Fruit fly (Drosophila melanogaster): Measurements from ENCODE around the gene CG14218.

Gene CG14218

dm6 chrX:19597684-19598363 lies 16.0 kb upstream of the CG14218 start, which contains the start of gene RpS10b (continued):
- peak; percentile 53 for TF ChIP-seq pum (GFP tag; optimal IDR thresholded peaks at IDR 0.05)
- TF ChIP-seq CG16863 (GFP tag; optimal IDR thresholded peaks at IDR 0.05) = peak; percentile 83
- TF ChIP-seq lbe (GFP tag; optimal IDR thresholded peaks at IDR 0.05) = peak; percentile 71
- peak; percentile 86 for TF ChIP-seq CG3407 (GFP tag; optimal IDR thresholded peaks at IDR 0.05)
- peak; percentile 53 for TF ChIP-seq CG15479 (GFP tag; optimal IDR thresholded peaks at IDR 0.05)
- TF ChIP-seq phol (tag; optimal IDR thresholded peaks at IDR 0.05) = peak; percentile 88
- TF ChIP-seq mam (GFP tag; optimal IDR thresholded peaks at IDR 0.05) = peak; percentile 19
- TF ChIP-seq hbn (GFP tag; IDR thresholded peaks at IDR 0.05; ENCODE audit: partially characterized antibody) = peak; percentile 91
- peak; percentile 93 for TF ChIP-seq CG11723 (GFP tag; optimal IDR thresholded peaks at IDR 0.05)
- peak; percentile 95 for TF ChIP-seq HLH4C (GFP tag; IDR thresholded peaks at IDR 0.05; ENCODE audit: partially characterized antibody)
- TF ChIP-seq z (GFP tag; IDR thresholded peaks at IDR 0.05) = no peak
- peak; percentile 89 for TF ChIP-seq kah (GFP tag; optimal IDR thresholded peaks at IDR 0.05)
- TF ChIP-seq CG31365 (tag; optimal IDR thresholded peaks at IDR 0.05) = peak; percentile 81
- TF ChIP-seq Dbx (GFP tag; IDR thresholded peaks at IDR 0.05) = peak; percentile 81
- TF ChIP-seq CG7963 (GFP tag; IDR thresholded peaks at IDR 0.05; ENCODE audit: partially characterized antibody) = peak; percentile 78
- TF ChIP-seq GATAe (GFP tag; conservative IDR thresholded peaks at IDR 0.05) = no peak
- peak; percentile 91 for TF ChIP-seq CG2875 (GFP tag; optimal IDR thresholded peaks at IDR 0.05)
- peak; percentile 84 for TF ChIP-seq CG5180 (GFP tag; optimal IDR thresholded peaks at IDR 0.05)
- TF ChIP-seq org-1 (GFP tag; optimal IDR thresholded peaks at IDR 0.05) = peak; percentile 91
- peak; percentile 64 for TF ChIP-seq ssp (GFP tag; IDR thresholded peaks at IDR 0.05)
- TF ChIP-seq pita (GFP tag; optimal IDR thresholded peaks at IDR 0.05) = peak; percentile 29
- peak; percentile 74 for TF ChIP-seq maf-S (GFP tag; optimal IDR thresholded peaks at IDR 0.05)
- TF ChIP-seq CHES-1-like (GFP tag; optimal IDR thresholded peaks at IDR 0.05) = peak; percentile 94
- TF ChIP-seq ac (GFP tag; optimal IDR thresholded peaks at IDR 0.05) = peak; percentile 93
- TF ChIP-seq Doc3 (GFP tag; IDR thresholded peaks at IDR 0.05; ENCODE audit: partially characterized antibody) = peak; percentile 89
- TF ChIP-seq yki (optimal IDR thresholded peaks at IDR 0.05) = no peak
- TF ChIP-seq CG13287 (GFP tag; IDR thresholded peaks at IDR 0.05; ENCODE audit: partially characterized antibody) = peak; percentile 91
- peak; percentile 38 for TF ChIP-seq kay (GFP tag; optimal IDR thresholded peaks at IDR 0.05)
- 0 out of 2 replicates have a peak, but pooled peaks have one; percentile 6 for TF ChIP-seq Xrp1 (GFP tag; IDR thresholded peaks at IDR 0.05)
- TF ChIP-seq CG4617 (GFP tag; optimal IDR thresholded peaks at IDR 0.05; ENCODE audit: borderline replicate concordance) = peak; percentile 57
- peak; percentile 78 for TF ChIP-seq Side (GFP tag; optimal IDR thresholded peaks at IDR 0.05)
- peak; percentile 96 for TF ChIP-seq vnd (GFP tag; IDR thresholded peaks at IDR 0.05; ENCODE audit: partially characterized antibody)
- peak; percentile 92 for TF ChIP-seq CG10209 (GFP tag; optimal IDR thresholded peaks at IDR 0.05)
- no peak for TF ChIP-seq cad (GFP tag; optimal IDR thresholded peaks at IDR 0.05)
- peak; percentile 96 for TF ChIP-seq Meics (GFP tag; optimal IDR thresholded peaks at IDR 0.05)
- TF ChIP-seq gsb-n (tag; optimal IDR thresholded peaks at IDR 0.05) = peak; percentile 77
- peak; percentile 79 for TF ChIP-seq CG4424 (GFP tag; optimal IDR thresholded peaks at IDR 0.05)
- TF ChIP-seq zfh1 (GFP tag; IDR thresholded peaks at IDR 0.05) = peak; percentile 86
- TF ChIP-seq nerfin-1 (tag; optimal IDR thresholded peaks at IDR 0.05) = peak; percentile 88
- TF ChIP-seq lola (GFP tag; optimal IDR thresholded peaks at IDR 0.05) = peak in 1 of 3 experiments; percentile 70
- TF ChIP-seq CG32532 (GFP tag; IDR thresholded peaks at IDR 0.05) = peak; percentile 96
- peak; percentile 80 for TF ChIP-seq CG17829 (tag; optimal IDR thresholded peaks at IDR 0.05)
- peak; percentile 97 for TF ChIP-seq CG14860 (GFP tag; IDR thresholded peaks at IDR 0.05; ENCODE audit: partially characterized antibody)
- TF ChIP-seq Atf6 (GFP tag; IDR thresholded peaks at IDR 0.05) = peak; percentile 61; the same call in 1 of the 2 replicates
- TF ChIP-seq gro (GFP tag; optimal IDR thresholded peaks at IDR 0.05) = peak; percentile 91
- peak; percentile 84 for TF ChIP-seq CG6683 (GFP tag; optimal IDR thresholded peaks at IDR 0.05)
- TF ChIP-seq Mad (GFP tag; optimal IDR thresholded peaks at IDR 0.05) = peak; percentile 86
- TF ChIP-seq zen2 (GFP tag; IDR thresholded peaks at IDR 0.05; ENCODE audit: partially characterized antibody) = peak; percentile 77; the same call in 1 of the 3 replicates

Data from whole organism, embryonic.